Fruit fly (Drosophila melanogaster): ENCODE results near the gene CG18549.

The CG18549 gene

DNA sequence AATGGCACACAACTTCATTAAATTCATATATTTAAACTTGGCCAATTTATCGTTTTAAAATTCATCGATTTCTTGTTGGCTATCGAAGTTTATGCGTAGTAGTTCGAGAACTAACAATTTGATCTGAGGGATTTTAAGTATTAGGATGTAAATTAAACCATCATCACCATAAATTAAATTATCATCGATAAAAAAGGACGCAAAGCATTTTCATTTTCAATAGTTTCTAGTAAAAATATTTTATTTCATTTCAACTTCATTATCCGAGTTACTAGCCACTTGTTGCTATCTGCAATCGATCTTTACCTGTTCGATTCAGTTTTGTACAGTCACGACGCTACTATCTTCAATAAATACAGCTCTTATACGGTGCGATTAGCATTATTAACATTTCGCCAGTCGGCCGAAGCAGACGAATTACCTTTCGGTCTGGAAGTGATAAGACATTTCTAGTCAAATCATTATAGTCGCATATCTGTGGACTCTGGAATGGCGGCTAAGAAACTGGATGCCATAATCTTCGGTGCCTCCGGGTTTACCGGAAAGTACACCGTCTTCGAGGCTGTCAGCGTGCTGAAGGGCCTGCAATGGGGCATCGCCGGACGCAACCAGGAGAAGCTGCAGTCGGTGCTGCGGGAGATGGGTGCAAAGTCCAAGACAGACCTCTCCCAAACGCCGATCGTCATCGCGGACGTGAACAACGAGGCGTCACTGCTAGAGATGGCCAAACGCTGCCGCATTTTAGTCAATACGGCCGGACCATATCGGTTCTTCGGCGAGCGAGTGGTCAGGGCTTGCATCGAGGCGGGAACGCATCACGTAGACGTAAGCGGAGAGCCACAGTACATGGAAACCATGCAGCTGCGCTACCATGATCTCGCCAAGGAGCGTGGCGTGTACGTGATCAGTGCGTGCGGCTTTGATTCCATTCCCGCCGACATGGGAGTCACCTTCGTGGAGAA lies 42.6 kb upstream of the CG18549 start, which contains the start of gene CG5167 (continued):
- no peak for TF ChIP-seq knrl (GFP tag; IDR thresholded peaks at IDR 0.05; ENCODE audit: partially characterized antibody)
- TF ChIP-seq CG6854 (GFP tag; optimal IDR thresholded peaks at IDR 0.05): no peak
- no peak for TF ChIP-seq hb (GFP tag; IDR thresholded peaks at IDR 0.05; ENCODE audit: partially characterized antibody)
- no peak for TF ChIP-seq fd102C (GFP tag; optimal IDR thresholded peaks at IDR 0.05)
- no peak for TF ChIP-seq Atf6 (GFP tag; IDR thresholded peaks at IDR 0.05)
- peak; percentile 53; the same call in 1 of the 3 replicates for TF ChIP-seq Doc3 (GFP tag; IDR thresholded peaks at IDR 0.05; ENCODE audit: partially characterized antibody)
- no peak for TF ChIP-seq sna (GFP tag; IDR thresholded peaks at IDR 0.05; ENCODE audit: partially characterized antibody)
- peak; percentile 51 for TF ChIP-seq CG14710 (tag; optimal IDR thresholded peaks at IDR 0.05)
- TF ChIP-seq CG7271 (tag; optimal IDR thresholded peaks at IDR 0.05): no peak
- no peak for TF ChIP-seq CG11696 (GFP tag; IDR thresholded peaks at IDR 0.05)
- no peak for TF ChIP-seq CG9932 (GFP tag; IDR thresholded peaks at IDR 0.05)
- no peak for TF ChIP-seq CG11093 (GFP tag; IDR thresholded peaks at IDR 0.05)
- no peak for TF ChIP-seq HLH3B (GFP tag; IDR thresholded peaks at IDR 0.05)
- TF ChIP-seq CG2116 (GFP tag; optimal IDR thresholded peaks at IDR 0.05): peak; percentile 43
- peak; percentile 72 for TF ChIP-seq CG12391 (tag; optimal IDR thresholded peaks at IDR 0.05)
- TF ChIP-seq tap (tag; optimal IDR thresholded peaks at IDR 0.05): peak; percentile 60
- TF ChIP-seq pzg (GFP tag; optimal IDR thresholded peaks at IDR 0.05): peak; percentile 5
- TF ChIP-seq pros (GFP tag; optimal IDR thresholded peaks at IDR 0.05): no peak
- TF ChIP-seq sim (GFP tag; IDR thresholded peaks at IDR 0.05): no peak
- TF ChIP-seq croc (GFP tag; conservative IDR thresholded peaks at IDR 0.05): no peak
- TF ChIP-seq CG11695 (GFP tag; IDR thresholded peaks at IDR 0.05): peak; percentile 27; the same call in 1 of the 3 replicates
- no peak for TF ChIP-seq Kr (GFP tag; optimal IDR thresholded peaks at IDR 0.05)
- no peak for TF ChIP-seq ranshi (GFP tag; IDR thresholded peaks at IDR 0.05)
- peak; percentile 27 for TF ChIP-seq ind (GFP tag; optimal IDR thresholded peaks at IDR 0.05)
- TF ChIP-seq CG30431 (GFP tag; optimal IDR thresholded peaks at IDR 0.05): no peak
- no peak for TF ChIP-seq CG6813 (GFP tag; optimal IDR thresholded peaks at IDR 0.05)
- no peak for TF ChIP-seq bab2 (GFP tag; optimal IDR thresholded peaks at IDR 0.05)
- TF ChIP-seq sr (GFP tag; IDR thresholded peaks at IDR 0.05): no peak
- peak; percentile 19 for TF ChIP-seq CG33557 (GFP tag; optimal IDR thresholded peaks at IDR 0.05)
- 0 out of 2 replicates have a peak, but pooled peaks have one; percentile 17 for TF ChIP-seq hbn (GFP tag; IDR thresholded peaks at IDR 0.05; ENCODE audit: partially characterized antibody)
- TF ChIP-seq Ravus (GFP tag; IDR thresholded peaks at IDR 0.05): no peak
- TF ChIP-seq dan (GFP tag; IDR thresholded peaks at IDR 0.05): no peak
- peak in 1 of 3 experiments; percentile 49 for TF ChIP-seq lola (GFP tag; optimal IDR thresholded peaks at IDR 0.05)
- TF ChIP-seq CG12744 (GFP tag; optimal IDR thresholded peaks at IDR 0.05): no peak
- no peak for TF ChIP-seq CG5245 (GFP tag; optimal IDR thresholded peaks at IDR 0.05)
- no peak for TF ChIP-seq Antp (GFP tag; optimal IDR thresholded peaks at IDR 0.05)
- TF ChIP-seq Ptx1 (GFP tag; IDR thresholded peaks at IDR 0.05): no peak
- no peak for TF ChIP-seq CG10462 (GFP tag; optimal IDR thresholded peaks at IDR 0.05)
- TF ChIP-seq CG6791 (GFP tag; IDR thresholded peaks at IDR 0.05; ENCODE audit: partially characterized antibody): no peak
- no peak for TF ChIP-seq al (GFP tag; IDR thresholded peaks at IDR 0.05)
- no peak for TF ChIP-seq en (GFP tag; optimal IDR thresholded peaks at IDR 0.05)
- no peak for TF ChIP-seq CG3847 (GFP tag; IDR thresholded peaks at IDR 0.05)
- peak; percentile 47 for TF ChIP-seq CG15269 (tag; optimal IDR thresholded peaks at IDR 0.05)
- peak; percentile 9 for TF ChIP-seq fd96Cb (tag; optimal IDR thresholded peaks at IDR 0.05)
- no peak for TF ChIP-seq CG8281 (tag; optimal IDR thresholded peaks at IDR 0.05)
- TF ChIP-seq Dref (GFP tag; IDR thresholded peaks at IDR 0.05): peak; percentile 49
- TF ChIP-seq gem (tag; optimal IDR thresholded peaks at IDR 0.05): peak; percentile 78
- TF ChIP-seq CG7963 (GFP tag; IDR thresholded peaks at IDR 0.05; ENCODE audit: partially characterized antibody): no peak

All from whole organism, embryonic.